Worm (Caenorhabditis elegans) whole organism, late embryonic: Measurements from ENCODE around the gene faah-4.

Experiments
- K02D7.2 ChIP-seq: sonication (generic microtip); optimal IDR thresholded peaks from 2 replicates; lab custom pipeline; 2017; ENCODE audit warnings: mild to moderate bottlenecking, missing genetic modification characterization, missing compliant biosample characterization
- T23F11.4 ChIP-seq: fragments of 200-800 bp; sonication (Bioruptor generic); optimal IDR thresholded peaks from 2 replicates; lab custom pipeline; 2018; ENCODE audit warnings: mild to moderate bottlenecking, missing genetic modification characterization, missing compliant biosample characterization
- Y22D7AL.16 ChIP-seq: sonication (generic microtip); optimal IDR thresholded peaks from 2 replicates; lab custom pipeline; 2016; ENCODE audit warnings: missing genetic modification characterization, missing compliant biosample characterization
- ahr-1 ChIP-seq: sonication (generic microtip); optimal IDR thresholded peaks from 2 replicates; lab custom pipeline; 2016; ENCODE audit warnings: missing genetic modification characterization, missing compliant biosample characterization
- ceh-18 ChIP-seq: sonication (generic microtip); optimal IDR thresholded peaks from 2 replicates; lab custom pipeline; 2016; ENCODE audit warnings: missing genetic modification characterization, missing compliant biosample characterization
- ceh-19 ChIP-seq: fragments of 200-800 bp; sonication (Bioruptor generic); optimal IDR thresholded peaks from 2 replicates; lab custom pipeline; 2018; ENCODE audit warnings: mild to moderate bottlenecking, missing genetic modification characterization, missing compliant biosample characterization
- ceh-22 ChIP-seq: sonication (generic microtip); optimal IDR thresholded peaks from 2 replicates; lab custom pipeline; 2017; ENCODE audit warnings: missing biosample characterization, missing genetic modification characterization
- ceh-45 ChIP-seq: fragments of 200-800 bp; sonication (Bioruptor generic); IDR thresholded peaks from 2 replicates; pipeline ENCODE4 v1.3.6; 2022; ENCODE audit warnings: missing genetic modification reagents, missing genetic modification characterization, missing compliant biosample characterization
- elt-2 ChIP-seq: sonication (generic microtip); optimal IDR thresholded peaks from 2 replicates; lab custom pipeline; 2016; ENCODE audit warnings: missing genetic modification reagents, missing genetic modification characterization, missing compliant biosample characterization
- ets-4 ChIP-seq: sonication (generic microtip); optimal IDR thresholded peaks from 2 replicates; lab custom pipeline; 2016; ENCODE audit warnings: missing genetic modification characterization, missing compliant biosample characterization
- fax-1 ChIP-seq: sonication (generic microtip); optimal IDR thresholded peaks from 2 replicates; lab custom pipeline; 2016; ENCODE audit warnings: missing genotype, missing genetic modification characterization, missing compliant biosample characterization
- fkh-10 ChIP-seq: fragments of 150-350 bp; optimal IDR thresholded peaks from 2 replicates; lab custom pipeline; 2014; ENCODE audit warnings: missing biosample characterization, missing genetic modification reagents, missing genetic modification characterization
- hlh-15 ChIP-seq: sonication (generic microtip); optimal IDR thresholded peaks from 2 replicates; lab custom pipeline; 2016; ENCODE audit warnings: missing genetic modification characterization, missing compliant biosample characterization
- hlh-6 ChIP-seq: sonication (generic microtip); optimal IDR thresholded peaks from 2 replicates; lab custom pipeline; 2016; ENCODE audit warnings: missing genotype, missing genetic modification characterization, missing compliant biosample characterization
- hlh-8 ChIP-seq: sonication (generic microtip); optimal IDR thresholded peaks from 2 replicates; lab custom pipeline; 2016; ENCODE audit warnings: missing genotype, missing genetic modification characterization, missing compliant biosample characterization
- lin-11 ChIP-seq: fragments of 200-800 bp; sonication (Bioruptor generic); optimal IDR thresholded peaks from 2 replicates; lab custom pipeline; 2018; ENCODE audit warnings: mild to moderate bottlenecking, missing genetic modification characterization, missing compliant biosample characterization
- nfya-1 ChIP-seq: sonication (generic microtip); optimal IDR thresholded peaks from 2 replicates; lab custom pipeline; 2017; ENCODE audit warnings: missing genetic modification characterization, mild to moderate bottlenecking, missing compliant biosample characterization, antibody characterized with exemption, moderate library complexity
- nhr-232 ChIP-seq: sonication (generic microtip); optimal IDR thresholded peaks from 2 replicates; lab custom pipeline; 2016; ENCODE audit warnings: missing genetic modification characterization, missing compliant biosample characterization
- pag-3 ChIP-seq: sonication (generic microtip); optimal IDR thresholded peaks from 2 replicates; lab custom pipeline; 2016; ENCODE audit warnings: missing compliant biosample characterization, missing genetic modification characterization, borderline replicate concordance
- pat-9 ChIP-seq: fragments of 200-800 bp; sonication (Bioruptor generic); optimal IDR thresholded peaks from 2 replicates; lab custom pipeline; 2018; ENCODE audit warnings: mild to moderate bottlenecking, missing genetic modification characterization, moderate library complexity, missing compliant biosample characterization
- pax-1 ChIP-seq: fragments of 150-350 bp; optimal IDR thresholded peaks from 2 replicates; lab custom pipeline; 2014; ENCODE audit warnings: missing biosample characterization, missing genetic modification characterization
- pros-1 ChIP-seq: fragments of 150-350 bp; optimal IDR thresholded peaks from 2 replicates; lab custom pipeline; 2014; ENCODE audit warnings: missing biosample characterization, missing genetic modification reagents, missing genetic modification characterization
- ref-2 ChIP-seq: sonication (generic microtip); optimal IDR thresholded peaks from 2 replicates; lab custom pipeline; 2016; ENCODE audit warnings: missing genetic modification characterization, missing compliant biosample characterization
- rnt-1 ChIP-seq: sonication (generic microtip); optimal IDR thresholded peaks from 2 replicates; lab custom pipeline; 2016; ENCODE audit warnings: missing genetic modification characterization, missing compliant biosample characterization
- sox-2 ChIP-seq: fragments of 200-800 bp; sonication (Bioruptor generic); IDR thresholded peaks from 2 replicates; pipeline ENCODE4 v1.3.6; 2022; ENCODE audit warnings: missing genetic modification reagents, missing genetic modification characterization, missing compliant biosample characterization
- sox-4 ChIP-seq: sonication (generic microtip); optimal IDR thresholded peaks from 2 replicates; lab custom pipeline; 2017; ENCODE audit warnings: mild to moderate bottlenecking, missing genetic modification characterization, inconsistent platforms, missing compliant biosample characterization
- syd-9 ChIP-seq: sonication (generic microtip); optimal IDR thresholded peaks from 2 replicates; lab custom pipeline; 2016; ENCODE audit warnings: mild to moderate bottlenecking, missing genetic modification characterization, moderate library complexity, missing compliant biosample characterization
- tbx-2 ChIP-seq: sonication (generic microtip); optimal IDR thresholded peaks from 2 replicates; lab custom pipeline; 2016; ENCODE audit warnings: missing genetic modification characterization, missing compliant biosample characterization
- tbx-7 ChIP-seq: sonication (generic microtip); optimal IDR thresholded peaks from 2 replicates; lab custom pipeline; 2016; ENCODE audit warnings: missing genotype, missing genetic modification characterization, missing compliant biosample characterization

The faah-4 gene

DNA sequence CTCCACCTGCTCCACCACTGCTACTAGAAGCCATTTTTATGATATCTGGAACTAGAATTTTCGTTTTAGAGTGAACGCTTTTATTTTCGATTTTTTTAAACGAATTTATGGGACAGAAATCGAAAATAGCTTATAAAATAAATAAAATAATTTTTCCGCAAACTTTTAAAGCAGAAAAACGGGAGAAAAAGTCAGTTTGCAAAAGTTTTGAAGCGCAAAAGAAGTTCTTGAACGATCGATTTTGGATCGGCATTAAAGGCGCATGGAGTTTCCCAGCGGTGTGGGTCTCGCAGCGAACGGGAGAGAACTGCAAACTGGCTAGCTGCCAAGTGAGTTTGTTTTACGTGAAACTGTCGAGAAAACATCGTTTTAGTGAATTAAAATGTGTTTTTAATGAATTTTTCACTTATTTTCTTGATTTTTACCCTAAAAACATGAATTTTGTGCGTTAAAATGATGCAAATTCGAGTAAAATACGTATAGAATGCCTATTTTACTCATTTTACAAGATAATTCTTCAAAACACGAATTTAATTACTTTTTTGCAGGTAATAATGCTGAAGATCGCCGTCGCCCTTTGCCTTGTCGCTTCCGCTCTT, 10.6 kb upstream of the faah-4 start, which contains the start of the genes ccf-1 and trap-4 (continued):
- TF ChIP-seq syd-9 (tag; lab: Kevin White, UChicago) = no peak
- no peak for TF ChIP-seq T23F11.4

DNA sequence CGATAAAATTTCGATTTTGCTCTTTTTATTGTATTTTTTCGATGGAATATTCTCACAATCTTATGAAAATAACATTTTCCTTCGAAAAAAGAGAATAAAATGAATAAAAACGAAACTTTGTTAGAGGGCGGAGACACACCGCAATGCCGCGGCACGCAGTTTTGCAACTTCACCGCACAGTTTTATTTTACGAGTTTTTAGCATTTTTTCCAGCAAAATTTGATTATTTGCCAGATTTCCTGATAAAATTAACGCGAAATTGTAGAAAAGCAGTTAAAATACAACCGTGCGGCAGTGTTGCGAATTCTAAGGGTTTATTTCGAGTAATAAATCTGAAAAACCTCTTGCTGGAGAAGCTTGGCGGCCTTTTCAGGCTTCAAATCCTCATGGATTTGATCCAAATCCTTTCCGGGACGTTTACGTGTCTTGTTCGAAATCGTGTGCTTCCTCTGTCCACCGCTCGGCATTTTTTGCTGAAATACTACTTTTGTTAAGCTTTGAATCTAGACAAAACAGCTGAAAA, 8.6 kb upstream of the faah-4 start, which contains the start of gene znf-593:
Gene znf-593, minus strand, starts transcription at position 473 of the 523 bp plus-strand sequence.
- TF ChIP-seq K02D7.2 (tag; lab: Kevin White, UChicago) (peak; percentile 28), pax-1 (no peak)

DNA sequence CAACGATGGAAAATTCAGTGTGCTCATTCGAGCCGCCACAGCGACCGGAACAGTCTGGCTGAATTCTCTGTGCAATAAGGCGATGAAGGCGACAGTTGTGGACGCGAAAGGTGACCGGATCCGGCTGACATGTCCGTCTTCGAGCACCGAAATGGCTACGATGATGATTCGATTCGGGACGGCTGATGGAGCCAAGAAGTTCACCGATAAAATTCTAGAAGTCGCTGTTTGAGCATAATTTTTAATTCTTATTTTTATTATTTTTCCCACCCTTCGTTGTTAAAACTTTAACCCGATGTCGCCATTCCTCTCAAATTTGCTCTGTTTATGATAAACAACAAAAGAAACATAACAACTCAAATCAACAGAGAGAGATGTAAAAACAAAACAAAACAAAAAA, 7.8 kb upstream of the faah-4 start:
- TF ChIP-seq sox-4 (tag; lab: Kevin White, UChicago) = no peak
- TF ChIP-seq ceh-22 (tag; lab: Kevin White, UChicago) = no peak
- TF ChIP-seq tbx-2 (tag; lab: Kevin White, UChicago) = no peak

DNA sequence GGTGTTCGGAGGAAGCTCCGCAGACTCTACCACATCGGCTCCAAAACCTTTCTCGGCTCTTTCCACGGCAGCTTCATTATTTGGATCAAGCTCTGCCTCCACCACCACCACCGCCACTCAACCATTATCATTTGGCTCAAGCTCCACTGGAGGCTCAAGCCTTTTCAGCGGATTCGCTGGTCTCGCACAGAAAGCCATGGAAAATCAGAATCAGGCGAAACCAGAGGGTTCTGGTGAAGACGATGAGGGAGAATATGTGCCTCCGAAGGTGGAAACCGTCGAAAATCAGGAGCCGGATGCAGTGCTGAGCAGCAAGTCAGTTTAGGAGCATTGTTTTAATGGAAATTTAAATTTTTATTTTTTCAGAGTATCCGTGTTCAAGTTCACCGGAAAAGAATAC, 7.4 kb upstream of the faah-4 start:
- TF ChIP-seq hlh-6 (tag; lab: Kevin White, UChicago) = peak; percentile 14
- no peak for TF ChIP-seq elt-2 (tag; lab: Kevin White, UChicago)

DNA sequence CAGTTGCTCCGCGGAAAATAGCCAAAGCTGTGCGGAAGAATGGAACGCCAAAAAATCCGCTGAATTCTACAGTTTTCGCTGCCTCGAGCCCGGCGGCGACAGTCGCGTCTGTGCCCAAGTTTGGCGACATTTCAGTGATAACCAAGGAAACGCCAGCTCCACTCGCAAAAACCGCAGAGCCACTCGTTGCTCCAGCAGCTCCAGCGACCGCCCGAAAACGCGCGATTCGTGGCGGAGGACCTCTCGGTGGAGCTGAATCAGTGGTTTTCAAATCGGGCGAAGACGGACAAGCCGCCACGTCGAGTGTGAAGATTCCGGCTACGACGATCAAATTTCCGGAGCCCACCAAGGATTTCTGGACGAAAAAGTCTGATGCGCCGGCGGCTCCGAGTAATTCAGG, 6.6 kb upstream of the faah-4 start:
- TF ChIP-seq lin-11 (tag; lab: Kevin White, UChicago) = no peak
- no peak for TF ChIP-seq K02D7.2 (tag; lab: Kevin White, UChicago)
- no peak for TF ChIP-seq ahr-1 (tag; lab: Kevin White, UChicago)

DNA sequence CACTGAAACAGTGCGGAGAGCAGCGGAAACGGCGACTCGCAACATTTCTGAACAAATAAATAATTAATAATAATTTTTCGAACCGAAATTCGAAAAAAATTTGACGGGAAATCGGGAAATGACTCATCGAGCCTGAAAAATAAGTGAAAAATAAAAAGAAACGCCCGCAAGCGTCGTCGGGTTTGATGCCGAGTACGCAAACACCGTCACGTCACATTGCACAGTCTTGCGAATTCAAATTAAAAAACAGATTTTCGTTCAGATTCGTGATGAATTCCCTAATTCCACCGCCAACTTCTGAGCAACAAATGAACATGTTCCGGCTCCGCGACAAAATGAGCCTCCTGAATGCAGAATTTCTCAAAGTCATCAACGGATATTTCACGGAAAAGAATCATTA, 6.0 kb upstream of the faah-4 start, which contains the start of the genes ndab-1 and npp-16:
Gene ndab-1, minus strand, starts transcription at position 47 of the 400 bp plus-strand sequence.
Gene npp-16, plus strand, starts transcription at position 263 of the 400 bp plus-strand sequence.
- TF ChIP-seq nfya-1 (peak; percentile 17), sox-2 (GFP tag; lab: Robert Waterston, UW) (no peak), ceh-22 (tag; lab: Kevin White, UChicago) (no peak), ref-2 (peak; percentile 8), hlh-8 (tag; lab: Kevin White, UChicago) (no peak), K02D7.2 (tag; lab: Kevin White, UChicago) (peak; percentile 14)
- TF ChIP-seq, all 69 proteins: peak for 3

DNA sequence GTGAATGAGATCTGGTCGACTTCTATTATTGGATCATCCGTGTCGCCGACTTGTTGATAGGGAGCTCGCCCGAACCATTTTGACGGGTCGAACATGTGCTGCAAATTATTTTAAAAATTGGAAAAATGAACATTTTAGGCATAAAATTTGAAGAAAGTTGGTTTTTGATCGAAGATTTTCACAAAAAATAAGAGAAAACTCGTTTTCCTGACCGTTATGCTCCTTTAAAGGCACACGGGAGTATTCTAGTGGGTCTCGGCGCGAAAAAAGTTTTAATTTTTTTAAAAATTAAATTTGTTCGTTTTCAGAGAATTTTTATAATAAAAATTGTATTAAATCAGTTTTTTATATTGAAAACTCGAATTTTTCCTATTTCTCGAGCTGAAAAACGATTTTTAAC, 4.5 kb upstream of the faah-4 start, which contains the start of gene Y56A3A.16:
Gene Y56A3A.16, minus strand, starts transcription at position 101 of the 400 bp plus-strand sequence.
- no peak for TF ChIP-seq fax-1 (tag; lab: Kevin White, UChicago)
- TF ChIP-seq ceh-18 = no peak
- TF ChIP-seq rnt-1 (tag; lab: Kevin White, UChicago) = no peak
- TF ChIP-seq hlh-15 = no peak
- TF ChIP-seq T23F11.4 = no peak
- TF ChIP-seq ets-4 = no peak
- no peak for TF ChIP-seq Y22D7AL.16 (tag; lab: Kevin White, UChicago)
- no peak for TF ChIP-seq lin-11 (tag; lab: Kevin White, UChicago)
- no peak for TF ChIP-seq ceh-45 (GFP tag; lab: Robert Waterston, UW)
- TF ChIP-seq tbx-7 (tag; lab: Kevin White, UChicago) = no peak
- no peak for TF ChIP-seq ahr-1 (tag; lab: Kevin White, UChicago)
- no peak for TF ChIP-seq sox-2 (GFP tag; lab: Robert Waterston, UW)
- no peak for TF ChIP-seq pat-9 (tag; lab: Kevin White, UChicago)
- no peak for TF ChIP-seq ceh-19 (GFP tag; lab: Kevin White, UChicago)
- no peak for TF ChIP-seq pag-3
- TF ChIP-seq fkh-10 = no peak
- no peak for TF ChIP-seq nhr-232
- no peak for TF ChIP-seq pros-1 (tag; lab: Kevin White, UChicago)
